Fruit fly (Drosophila melanogaster) whole organism, wandering third instar larva: ENCODE measurements around the gene CG5966.
A peak's percentile ranks its signal among the peaks of the same experiment; 100 is the strongest.

Experiments
- Abd-B ChIP-seq: fragments of >200 bp; optimal IDR thresholded peaks from 2 replicates; lab custom pipeline; 2017; ENCODE audit warnings: missing biosample characterization, missing genetic modification characterization
- CG32264 ChIP-seq: fragments of 200-800 bp; sonication (Bioruptor generic); optimal IDR thresholded peaks from 2 replicates; lab custom pipeline; 2016; ENCODE audit warnings: missing biosample characterization, missing genetic modification characterization
- CG9705 ChIP-seq: fragments of 200-800 bp; sonication (Bioruptor generic); optimal IDR thresholded peaks from 2 replicates; lab custom pipeline; 2018; ENCODE audit warnings: missing biosample characterization, mild to moderate bottlenecking, missing genetic modification characterization
- CrebA ChIP-seq: fragments of 200-800 bp; sonication (Bioruptor generic); optimal IDR thresholded peaks from 2 replicates; lab custom pipeline; 2016; ENCODE audit warnings: missing biosample characterization, mild to moderate bottlenecking, missing genetic modification characterization, borderline replicate concordance
- Dfd ChIP-seq: fragments of >200 bp; optimal IDR thresholded peaks from 2 replicates; lab custom pipeline; 2017; ENCODE audit warnings: missing biosample characterization, missing genetic modification characterization
- Dif ChIP-seq: fragments of 200-275, 200-300 bp; sonication (Bioruptor generic); optimal IDR thresholded peaks from 2 replicates; lab custom pipeline; 2018; ENCODE audit warnings: missing biosample characterization, missing genetic modification characterization; ENCODE audit not compliant: partially characterized antibody
- GATAd ChIP-seq: sonication (Bioruptor generic); optimal IDR thresholded peaks from 2 replicates; lab custom pipeline; 2016; ENCODE audit warnings: missing biosample characterization, missing genetic modification characterization
- HLH106 ChIP-seq: fragments of 200-800 bp; optimal IDR thresholded peaks from 3 replicates; lab custom pipeline; 2019; ENCODE audit warnings: missing biosample characterization, mild to moderate bottlenecking, missing genetic modification characterization, moderate library complexity
- Hnf4 ChIP-seq: fragments of 200-800 bp; sonication (Bioruptor generic); optimal IDR thresholded peaks from 2 replicates; lab custom pipeline; 2016; ENCODE audit warnings: missing biosample characterization, mild to moderate bottlenecking, missing genetic modification characterization
- Hr78 ChIP-seq: fragments of >200 bp; optimal IDR thresholded peaks from 2 replicates; lab custom pipeline; 2017; ENCODE audit warnings: missing biosample characterization, missing genetic modification characterization
- Hr83 ChIP-seq: fragments of 200-300 bp; sonication (Bioruptor generic); optimal IDR thresholded peaks from 2 replicates; lab custom pipeline; 2016; ENCODE audit warnings: missing biosample characterization, mild to moderate bottlenecking, missing genetic modification characterization, moderate library complexity; ENCODE audit not compliant: poor library complexity, severe bottlenecking
- Jra ChIP-seq: sonication (Bioruptor generic); optimal IDR thresholded peaks from 2 replicates; lab custom pipeline; 2016; ENCODE audit warnings: missing biosample characterization, missing genetic modification characterization
- Mio ChIP-seq: sonication (Bioruptor generic); optimal IDR thresholded peaks from 2 replicates; lab custom pipeline; 2016; ENCODE audit warnings: missing biosample characterization, missing genetic modification characterization
- OdsH ChIP-seq: fragments of 200-800 bp; sonication (Bioruptor generic); optimal IDR thresholded peaks from 2 replicates; lab custom pipeline; 2016; ENCODE audit warnings: missing biosample characterization, mild to moderate bottlenecking, missing genetic modification characterization
- Rel ChIP-seq, 2 experiments: fragments of 200-800 bp; sonication (Bioruptor generic) in 1 of 2; optimal IDR thresholded peaks; 2 replicates in 1 of 2; 3 replicates in 1 of 2; lab custom pipeline; 2016 to 2019; ENCODE audit warnings: mild to moderate bottlenecking in 2 of 2, missing biosample characterization in 2 of 2, missing genetic modification characterization in 2 of 2, moderate library complexity in 1 of 2
- Sp1 ChIP-seq: fragments of 200-800 bp; sonication (Bioruptor generic); optimal IDR thresholded peaks from 3 replicates; lab custom pipeline; 2019; ENCODE audit warnings: missing biosample characterization, mild to moderate bottlenecking, missing genetic modification characterization, moderate library complexity
- br ChIP-seq: fragments of 200-800 bp; sonication (Bioruptor generic); optimal IDR thresholded peaks from 2 replicates; lab custom pipeline; 2016; ENCODE audit warnings: missing biosample characterization, missing genetic modification characterization
- brk ChIP-seq: fragments of 200-800 bp; sonication (Bioruptor generic); optimal IDR thresholded peaks from 2 replicates; lab custom pipeline; 2016; ENCODE audit warnings: missing biosample characterization, mild to moderate bottlenecking, missing genetic modification characterization
- dl ChIP-seq, 2 experiments: fragments of 175-275, 200-275 bp in 1 of 2; fragments of 200-275 bp in 1 of 2; sonication (Bioruptor generic); optimal IDR thresholded peaks; lab custom pipeline; 2018; ENCODE audit warnings: mild to moderate bottlenecking in 2 of 2, missing biosample characterization in 2 of 2, missing genetic modification characterization in 2 of 2, moderate library complexity in 2 of 2; ENCODE audit not compliant: partially characterized antibody in 2 of 2, insufficient read depth in 1 of 2
- dmrt93B ChIP-seq: fragments of 200-800 bp; sonication (Bioruptor generic); optimal IDR thresholded peaks from 2 replicates; lab custom pipeline; 2018; ENCODE audit warnings: missing biosample characterization, mild to moderate bottlenecking, missing genetic modification characterization
- ey ChIP-seq: fragments of 200-800 bp; sonication (Bioruptor generic); optimal IDR thresholded peaks from 2 replicates; lab custom pipeline; 2016; ENCODE audit warnings: missing biosample characterization, missing genetic modification characterization
- foxo ChIP-seq, 2 experiments: fragments of 200-800 bp; sonication (Bioruptor generic); optimal IDR thresholded peaks; 2 replicates in 1 of 2; 3 replicates in 1 of 2; lab custom pipeline; 2016 to 2017; ENCODE audit warnings: missing biosample characterization in 2 of 2, missing genetic modification characterization in 2 of 2
- fru ChIP-seq: fragments of 200-800 bp; sonication (Bioruptor generic); optimal IDR thresholded peaks from 3 replicates; lab custom pipeline; 2016; ENCODE audit warnings: missing biosample characterization, mild to moderate bottlenecking, missing genetic modification characterization
- h ChIP-seq: fragments of 200-800 bp; sonication (Bioruptor generic); optimal IDR thresholded peaks from 3 replicates; lab custom pipeline; 2016; ENCODE audit warnings: missing biosample characterization, mild to moderate bottlenecking, missing genetic modification characterization
- jim ChIP-seq: fragments of 175-275, 200-325 bp; sonication (Bioruptor generic); optimal IDR thresholded peaks from 2 replicates; lab custom pipeline; 2016; ENCODE audit warnings: missing biosample characterization, mild to moderate bottlenecking, missing genetic modification characterization
- lola ChIP-seq: fragments of >200 bp; optimal IDR thresholded peaks from 2 replicates; lab custom pipeline; 2017; ENCODE audit warnings: missing biosample characterization, missing genetic modification characterization
- pan ChIP-seq: fragments of >200 bp; optimal IDR thresholded peaks from 2 replicates; lab custom pipeline; 2017
- psq ChIP-seq: fragments of 200-800 bp; sonication (Bioruptor generic); optimal IDR thresholded peaks from 3 replicates; lab custom pipeline; 2017; ENCODE audit warnings: missing biosample characterization, mild to moderate bottlenecking, missing genetic modification characterization, moderate library complexity
- rgr ChIP-seq: fragments of 200-800 bp; sonication (Bioruptor generic); optimal IDR thresholded peaks from 3 replicates; lab custom pipeline; 2016; ENCODE audit warnings: missing biosample characterization, mild to moderate bottlenecking, missing genetic modification characterization
- sage ChIP-seq: fragments of 200-800 bp; sonication (Bioruptor generic); optimal IDR thresholded peaks from 2 replicates; lab custom pipeline; 2016; ENCODE audit warnings: missing biosample characterization, mild to moderate bottlenecking, missing genetic modification characterization
- sv ChIP-seq: fragments of 200-800 bp; sonication (Bioruptor generic); optimal IDR thresholded peaks from 3 replicates; lab custom pipeline; 2016; ENCODE audit warnings: missing biosample characterization, missing genetic modification characterization
- tai ChIP-seq: sonication (Bioruptor generic); optimal IDR thresholded peaks from 2 replicates; lab custom pipeline; 2016; ENCODE audit warnings: missing biosample characterization, missing genetic modification characterization
- usp ChIP-seq: fragments of >200 bp; optimal IDR thresholded peaks from 2 replicates; lab custom pipeline; 2017; ENCODE audit warnings: missing biosample characterization, missing genetic modification characterization
- woc ChIP-seq: sonication (Bioruptor generic); optimal IDR thresholded peaks from 2 replicates; lab custom pipeline; 2016; ENCODE audit warnings: missing biosample characterization, mild to moderate bottlenecking, missing genetic modification characterization

Gene CG5966

DNA sequence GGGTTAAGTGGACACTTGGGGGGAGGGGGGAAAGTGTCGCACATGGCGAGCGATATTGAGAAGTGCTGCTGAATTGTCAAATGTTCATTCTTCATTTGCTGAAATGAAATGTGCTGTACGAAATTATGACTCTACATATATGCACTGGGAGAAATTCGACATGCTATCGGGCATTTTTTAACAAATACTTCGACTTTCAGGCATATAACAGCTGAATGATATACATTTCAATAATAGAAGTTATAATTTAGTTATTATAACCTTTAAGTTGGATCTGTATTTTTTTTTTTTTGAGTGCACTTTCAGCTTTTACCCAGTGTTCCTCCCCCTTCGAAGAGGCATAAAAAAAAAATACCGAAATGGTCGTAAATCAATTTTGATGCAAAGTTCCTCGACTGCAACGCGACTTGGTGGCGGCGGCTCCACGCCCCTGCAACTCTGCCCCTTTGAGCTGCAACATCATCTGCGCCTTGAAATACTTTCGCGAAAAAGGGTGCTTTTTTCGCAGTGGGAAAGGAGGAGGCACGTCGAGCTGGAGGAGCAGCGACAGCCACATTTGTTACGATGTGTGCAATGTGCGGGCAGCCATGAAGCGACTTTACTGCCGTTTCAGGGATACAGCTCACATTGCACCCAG is 15.1 kb upstream of the CG5966 start (continued):
- TF ChIP-seq Rel (GFP tag; optimal IDR thresholded peaks at IDR 0.05; lab: Kevin White, UChicago), result no peak
- TF ChIP-seq Rel (tag; optimal IDR thresholded peaks at IDR 0.05; lab: Kevin White, UChicago), result peak; percentile 7
- TF ChIP-seq HLH106 (tag; lab: Kevin White, UChicago), result peak; percentile 66
- no peak for TF ChIP-seq woc (GFP tag; lab: Kevin White, UChicago)
- TF ChIP-seq Hr78 (GFP tag; lab: Kevin White, UChicago), result no peak

DNA sequence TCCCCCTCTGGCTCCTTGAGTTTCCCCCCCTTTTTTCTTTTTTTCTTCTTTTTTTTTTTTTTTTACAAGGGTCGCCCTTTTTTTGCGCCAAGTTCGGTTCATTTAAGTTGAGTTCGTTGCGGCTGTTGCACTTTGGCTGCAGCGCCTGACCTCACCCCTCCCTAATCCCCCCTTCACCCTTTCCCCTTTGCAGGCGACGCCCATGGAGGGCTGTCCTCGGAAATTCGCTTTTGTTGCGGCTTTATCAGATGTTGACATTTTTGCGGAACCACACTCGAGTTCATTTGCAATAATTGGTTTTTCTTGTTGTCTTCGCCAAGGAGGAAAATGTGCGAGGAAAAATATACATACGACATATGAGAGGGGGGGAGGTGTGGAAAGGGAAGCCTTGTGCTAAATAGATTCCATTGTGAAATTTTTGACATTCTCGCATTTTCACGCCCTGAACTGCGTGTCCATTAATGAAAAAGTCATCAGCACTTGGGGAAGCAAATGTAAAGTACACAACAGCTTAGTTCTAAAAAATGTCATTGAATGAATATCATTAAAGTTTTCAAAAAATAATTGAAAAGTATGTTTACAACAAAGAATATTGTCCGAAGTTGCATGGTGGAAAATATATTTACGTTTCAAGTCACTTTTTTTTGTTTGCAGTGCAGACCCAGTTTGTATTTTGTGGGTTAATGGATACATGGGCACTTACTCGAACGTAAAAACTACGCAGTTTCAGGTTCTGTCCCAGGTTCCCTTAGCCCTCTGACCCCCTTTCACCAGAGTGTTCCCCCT is 14.0 kb upstream of the CG5966 start:
- TF ChIP-seq ey (GFP tag; lab: Kevin White, UChicago), result no peak
- TF ChIP-seq Hr83 (GFP tag; lab: Kevin White, UChicago), result no peak
- no peak for TF ChIP-seq Dfd (GFP tag; lab: Kevin White, UChicago)
- TF ChIP-seq HLH106 (tag; lab: Kevin White, UChicago), result no peak
- TF ChIP-seq dmrt93B (GFP tag; lab: Kevin White, UChicago), result no peak
- no peak for TF ChIP-seq GATAd (GFP tag; lab: Kevin White, UChicago)
- no peak for TF ChIP-seq CG9705 (GFP tag; lab: Kevin White, UChicago)
- no peak for TF ChIP-seq lola (GFP tag; lab: Kevin White, UChicago)

DNA sequence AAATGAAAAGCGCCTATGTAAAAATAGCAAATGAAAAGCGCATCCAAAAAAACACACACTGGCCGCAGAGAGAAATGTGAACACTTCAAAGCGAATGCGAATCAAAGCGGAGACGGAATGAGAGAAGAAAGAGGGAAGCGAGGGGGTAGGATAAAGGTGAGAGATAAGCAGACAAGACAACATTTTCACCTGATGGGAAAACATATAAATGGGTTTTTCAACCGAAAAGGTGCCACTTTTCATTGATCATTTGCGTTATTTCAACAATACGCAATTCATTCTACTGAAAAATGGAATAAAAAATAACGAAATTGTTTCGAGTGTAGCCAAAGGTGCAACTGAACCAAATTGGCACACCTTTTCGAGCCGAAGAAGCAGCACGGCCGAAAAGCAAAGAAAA is 11.5 kb upstream of the CG5966 start:
- no peak for TF ChIP-seq Sp1
- no peak for TF ChIP-seq usp (GFP tag; lab: Kevin White, UChicago)
- no peak for TF ChIP-seq Hnf4 (GFP tag; lab: Kevin White, UChicago)
- no peak for TF ChIP-seq Dif (GFP tag; lab: Kevin White, UChicago)

DNA sequence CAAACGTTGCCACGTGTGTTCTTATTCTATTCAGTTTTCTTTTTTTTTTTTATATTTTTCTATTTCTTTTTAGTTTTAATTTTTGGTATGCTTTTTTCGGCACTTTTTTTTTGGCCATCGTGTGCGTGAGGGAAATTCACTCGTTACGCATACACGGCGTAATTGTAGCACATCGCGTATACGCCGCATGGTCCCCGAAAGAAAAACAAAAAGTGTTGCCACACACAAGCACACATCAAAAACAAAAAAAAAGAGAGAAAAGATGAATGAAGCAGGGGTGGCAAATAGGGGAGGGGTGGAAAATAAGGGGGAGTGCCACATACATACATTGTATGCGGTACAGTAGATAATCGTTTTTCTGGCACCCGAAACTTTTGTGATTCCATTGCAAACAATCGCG is 10.8 kb upstream of the CG5966 start:
- TF ChIP-seq Sp1, result no peak
- TF ChIP-seq br, result no peak

DNA sequence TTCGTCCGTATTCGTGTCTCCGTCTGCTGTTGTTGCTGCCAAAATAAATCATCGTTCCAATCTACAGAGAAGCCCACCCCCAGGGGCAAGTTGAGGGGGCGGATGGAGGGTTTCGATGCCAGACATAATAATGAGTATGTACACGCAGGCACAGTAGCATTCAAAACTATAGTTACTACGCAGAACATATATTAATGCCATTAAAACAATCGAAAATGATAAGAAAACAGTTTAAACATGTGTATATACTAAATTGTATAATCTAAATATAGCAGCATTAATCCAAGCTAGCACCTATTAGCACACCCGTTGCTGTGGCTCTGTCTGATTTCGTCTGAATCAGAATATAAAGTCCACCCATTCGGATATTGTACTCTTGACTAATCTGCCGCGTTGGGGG is 7.7 kb upstream of the CG5966 start:
- TF ChIP-seq pan (no peak), brk (GFP tag; lab: Kevin White, UChicago) (peak; percentile 75), Hnf4 (GFP tag; lab: Kevin White, UChicago) (peak; percentile 96), woc (GFP tag; lab: Kevin White, UChicago) (peak; percentile 66), br (peak; percentile 89), Abd-B (GFP tag; lab: Kevin White, UChicago) (no peak), fru (GFP tag; lab: Kevin White, UChicago) (peak; percentile 91), usp (GFP tag; lab: Kevin White, UChicago) (no peak), sv (GFP tag; lab: Kevin White, UChicago) (peak; percentile 2), foxo (GFP tag; optimal IDR thresholded peaks at IDR 0.05; lab: Kevin White, UChicago) (peak in 1 of 2 experiments; percentile 94), CrebA (GFP tag; lab: Kevin White, UChicago) (peak; percentile 89), Rel (GFP tag; optimal IDR thresholded peaks at IDR 0.05; lab: Kevin White, UChicago) (peak; percentile 73), Rel (tag; optimal IDR thresholded peaks at IDR 0.05; lab: Kevin White, UChicago) (peak; percentile 71), Dfd (GFP tag; lab: Kevin White, UChicago) (no peak), rgr (peak; percentile 92), dl (GFP tag; optimal IDR thresholded peaks at IDR 0.05; lab: Kevin White, UChicago; ENCODE audit: insufficient read depth in 1 of 2, partially characterized antibody in 2 of 2) (no peak), psq (GFP tag; lab: Kevin White, UChicago) (peak; percentile 83), CG32264 (GFP tag; lab: Kevin White, UChicago) (peak; percentile 68), sage (GFP tag; lab: Kevin White, UChicago) (peak; percentile 61), HLH106 (tag; lab: Kevin White, UChicago) (peak; percentile 91), Dif (GFP tag; lab: Kevin White, UChicago) (no peak), Mio (GFP tag; lab: Kevin White, UChicago) (peak; percentile 68), OdsH (GFP tag; lab: Kevin White, UChicago) (peak; percentile 90), h (GFP tag; lab: Kevin White, UChicago) (peak; percentile 94), dmrt93B (GFP tag; lab: Kevin White, UChicago) (peak; percentile 90), lola (GFP tag; lab: Kevin White, UChicago) (no peak), ey (GFP tag; lab: Kevin White, UChicago) (peak; percentile 92), tai (GFP tag; lab: Kevin White, UChicago) (no peak), jim (GFP tag; lab: Kevin White, UChicago) (no peak), Sp1 (peak; percentile 89), CG9705 (GFP tag; lab: Kevin White, UChicago) (peak; percentile 60), Jra (GFP tag; lab: Kevin White, UChicago) (peak; percentile 81), GATAd (GFP tag; lab: Kevin White, UChicago) (peak; percentile 66)
